Fruit fly (Drosophila melanogaster) whole organism, adult: ENCODE data around the gene Tsp66E.

Experiments used
- CG11617 ChIP-seq: fragments of 200-800 bp; sonication (Bioruptor generic); optimal IDR thresholded peaks from 2 replicates; lab custom pipeline; 2017; ENCODE audit warnings: mild to moderate bottlenecking, missing biosample characterization, missing genetic modification reagents, missing genetic modification characterization
- CG12768 ChIP-seq: fragments of 200-800 bp; sonication (Bioruptor generic); optimal IDR thresholded peaks from 2 replicates; lab custom pipeline; 2017; ENCODE audit warnings: missing biosample characterization, missing genetic modification characterization, mild to moderate bottlenecking, moderate library complexity, missing genetic modification reagents
- CG14711 ChIP-seq: fragments of 200-800 bp; sonication (Bioruptor generic); optimal IDR thresholded peaks from 2 replicates; lab custom pipeline; 2018; ENCODE audit warnings: missing biosample characterization, mild to moderate bottlenecking, missing genetic modification characterization, moderate library complexity
- CG1620 ChIP-seq: fragments of 200-800 bp; sonication (Bioruptor generic); optimal IDR thresholded peaks from 2 replicates; lab custom pipeline; 2016; ENCODE audit warnings: missing biosample characterization, missing genetic modification characterization
- CG33017 ChIP-seq: fragments of 200-800 bp; sonication (Bioruptor generic); optimal IDR thresholded peaks from 2 replicates; lab custom pipeline; 2018; ENCODE audit warnings: missing biosample characterization, mild to moderate bottlenecking, missing genetic modification characterization, moderate library complexity
- CG5204 ChIP-seq: fragments of 200-800 bp; sonication (Bioruptor generic); optimal IDR thresholded peaks from 2 replicates; lab custom pipeline; 2016; ENCODE audit warnings: missing biosample characterization, missing genetic modification characterization
- CG7045 ChIP-seq: fragments of 200-800 bp; sonication (Bioruptor generic); optimal IDR thresholded peaks from 2 replicates; lab custom pipeline; 2017; ENCODE audit warnings: missing biosample characterization, mild to moderate bottlenecking, missing genetic modification characterization
- CG7101 ChIP-seq: fragments of 200-800 bp; sonication (Bioruptor generic); optimal IDR thresholded peaks from 2 replicates; lab custom pipeline; 2018; ENCODE audit warnings: missing biosample characterization, mild to moderate bottlenecking, missing genetic modification characterization, moderate library complexity
- Clk ChIP-seq: fragments of 200-800 bp; sonication (Bioruptor generic); optimal IDR thresholded peaks from 2 replicates; lab custom pipeline; 2017; ENCODE audit warnings: missing biosample characterization, missing genetic modification characterization
- Crg-1 ChIP-seq: fragments of 200-800 bp; sonication (Bioruptor generic); optimal IDR thresholded peaks from 2 replicates; lab custom pipeline; 2016; ENCODE audit warnings: missing biosample characterization, missing genetic modification characterization
- Hr96 ChIP-seq: fragments of 200-800 bp; sonication (Bioruptor generic); optimal IDR thresholded peaks from 2 replicates; lab custom pipeline; 2016; ENCODE audit warnings: missing biosample characterization, missing genetic modification characterization
- Mnt ChIP-seq: fragments of 200-800 bp; sonication (Bioruptor generic); optimal IDR thresholded peaks from 2 replicates; lab custom pipeline; 2016; ENCODE audit warnings: missing biosample characterization, mild to moderate bottlenecking, missing genetic modification characterization
- bab1 ChIP-seq: fragments of 200-800 bp; sonication (Bioruptor generic); optimal IDR thresholded peaks from 3 replicates; lab custom pipeline; 2019; ENCODE audit warnings: missing biosample characterization, mild to moderate bottlenecking, missing genetic modification characterization, moderate library complexity
- cic ChIP-seq: fragments of 200-800 bp; sonication (Bioruptor generic); optimal IDR thresholded peaks from 2 replicates; lab custom pipeline; 2017; ENCODE audit warnings: missing biosample characterization, mild to moderate bottlenecking, missing genetic modification characterization, moderate library complexity
- cnc ChIP-seq, 2 experiments: fragments of >200 bp; optimal IDR thresholded peaks; 2 replicates each; lab custom pipeline; 2017
- kay ChIP-seq: fragments of 200-800 bp; sonication (Bioruptor generic); peaks from one replicate; lab custom pipeline; 2016; ENCODE audit warnings: missing biosample characterization, missing genetic modification characterization, borderline replicate concordance
- ovo ChIP-seq: fragments of 200-800 bp; sonication (Bioruptor generic); optimal IDR thresholded peaks from 2 replicates; lab custom pipeline; 2016; ENCODE audit warnings: missing biosample characterization, missing genetic modification characterization
- pad ChIP-seq: fragments of 200-800 bp; sonication (Bioruptor generic); optimal IDR thresholded peaks from 3 replicates; lab custom pipeline; 2017; ENCODE audit warnings: missing biosample characterization, missing genetic modification characterization, mild to moderate bottlenecking, moderate library complexity, missing genetic modification reagents
- tj ChIP-seq: fragments of 200-800 bp; sonication (Bioruptor generic); optimal IDR thresholded peaks from 3 replicates; lab custom pipeline; 2017; ENCODE audit warnings: missing biosample characterization, mild to moderate bottlenecking, missing genetic modification characterization, moderate library complexity
- toe ChIP-seq: fragments of 200-800 bp; sonication (Bioruptor generic); optimal IDR thresholded peaks from 2 replicates; lab custom pipeline; 2016; ENCODE audit warnings: missing biosample characterization, missing genetic modification characterization

Gene Tsp66E

DNA sequence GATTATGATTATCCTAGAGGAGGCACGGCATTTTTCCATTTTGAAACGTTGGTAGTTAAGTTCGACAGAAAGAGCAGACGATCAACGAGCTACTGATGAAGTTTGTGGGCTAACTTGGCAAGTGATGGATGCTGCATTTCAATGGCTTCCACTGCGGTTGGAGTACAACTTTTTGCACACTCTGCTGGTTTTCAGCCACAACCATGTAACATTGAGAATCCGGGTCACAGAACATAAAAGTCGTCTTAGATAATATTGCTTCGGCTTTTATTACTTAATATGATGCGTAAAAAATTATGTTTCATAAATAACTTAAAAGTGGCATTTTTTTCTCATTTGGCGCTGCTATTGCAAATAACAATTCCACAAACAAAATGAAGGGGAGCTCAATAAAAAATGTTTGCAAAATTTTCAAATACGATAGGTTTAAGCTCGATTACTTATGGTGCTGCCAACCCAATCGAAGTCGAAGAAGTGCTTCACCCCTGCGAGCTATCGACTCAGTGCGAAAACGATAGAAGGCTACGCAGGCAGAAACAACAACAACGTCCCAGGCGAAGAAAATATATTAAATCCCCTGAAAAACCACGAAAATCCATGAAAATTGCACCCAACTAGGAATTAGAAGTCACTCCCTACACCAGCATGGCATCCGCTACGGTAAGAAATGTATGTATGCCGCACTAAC is 54.2 kb downstream of the Tsp66E start, which contains the start of the genes CG5653 and CG5021:
CG5653 (minus strand) TSS at position 51 of the 688 bp plus-strand sequence.
CG5021 (plus strand) TSS at position 506 of the 688 bp plus-strand sequence.
- TF ChIP-seq Hr96 (no peak), bab1 (GFP tag; lab: Kevin White, UChicago) (peak; percentile 30)

DNA sequence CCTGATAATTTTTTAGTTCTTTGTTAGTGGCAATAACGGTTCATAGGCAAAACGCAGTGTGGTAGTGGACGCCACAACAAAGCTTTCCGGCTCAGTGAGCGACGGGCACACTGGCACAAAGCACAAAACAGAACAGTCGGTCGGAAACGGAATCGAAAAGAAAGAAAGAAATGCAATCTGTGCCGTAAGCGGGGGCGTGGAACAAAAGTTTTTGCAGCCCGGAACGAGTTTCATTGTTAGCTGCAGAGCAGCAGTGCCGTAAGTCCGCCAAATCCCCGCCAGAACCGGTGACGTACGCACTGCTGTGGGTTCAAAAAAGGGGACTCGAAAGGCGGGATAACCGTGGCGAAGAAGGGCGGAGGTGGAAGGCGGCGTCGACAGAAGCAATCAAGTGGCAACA is 56.1 kb downstream of the Tsp66E start, which contains the start of gene CG5026:
CG5026 (plus strand) TSS at position 92 of the 400 bp plus-strand sequence.
- TF ChIP-seq bab1 (GFP tag; lab: Kevin White, UChicago) (peak; percentile 69), cnc (optimal IDR thresholded peaks at IDR 0.05; lab: Kevin White, UChicago) (no peak), Crg-1 (GFP tag; lab: Kevin White, UChicago) (no peak), Hr96 (no peak), CG14711 (tag; lab: Kevin White, UChicago) (peak; percentile 51), toe (GFP tag; lab: Kevin White, UChicago) (no peak), CG5204 (GFP tag; lab: Kevin White, UChicago) (no peak), Clk (no peak), CG7101 (tag; lab: Kevin White, UChicago) (peak; percentile 35), Mnt (GFP tag; lab: Kevin White, UChicago) (peak; percentile 36), pad (GFP tag; lab: Kevin White, UChicago) (peak; percentile 19), ovo (GFP tag; lab: Kevin White, UChicago) (peak; percentile 75), cic (GFP tag; lab: Kevin White, UChicago) (peak; percentile 53), CG11617 (GFP tag; lab: Kevin White, UChicago) (peak; percentile 41), CG33017 (tag; lab: Kevin White, UChicago) (no peak), CG12768 (peak; percentile 13), kay (GFP tag; lab: Kevin White, UChicago) (no peak), CG1620 (GFP tag; lab: Kevin White, UChicago) (no peak), tj (no peak)

DNA sequence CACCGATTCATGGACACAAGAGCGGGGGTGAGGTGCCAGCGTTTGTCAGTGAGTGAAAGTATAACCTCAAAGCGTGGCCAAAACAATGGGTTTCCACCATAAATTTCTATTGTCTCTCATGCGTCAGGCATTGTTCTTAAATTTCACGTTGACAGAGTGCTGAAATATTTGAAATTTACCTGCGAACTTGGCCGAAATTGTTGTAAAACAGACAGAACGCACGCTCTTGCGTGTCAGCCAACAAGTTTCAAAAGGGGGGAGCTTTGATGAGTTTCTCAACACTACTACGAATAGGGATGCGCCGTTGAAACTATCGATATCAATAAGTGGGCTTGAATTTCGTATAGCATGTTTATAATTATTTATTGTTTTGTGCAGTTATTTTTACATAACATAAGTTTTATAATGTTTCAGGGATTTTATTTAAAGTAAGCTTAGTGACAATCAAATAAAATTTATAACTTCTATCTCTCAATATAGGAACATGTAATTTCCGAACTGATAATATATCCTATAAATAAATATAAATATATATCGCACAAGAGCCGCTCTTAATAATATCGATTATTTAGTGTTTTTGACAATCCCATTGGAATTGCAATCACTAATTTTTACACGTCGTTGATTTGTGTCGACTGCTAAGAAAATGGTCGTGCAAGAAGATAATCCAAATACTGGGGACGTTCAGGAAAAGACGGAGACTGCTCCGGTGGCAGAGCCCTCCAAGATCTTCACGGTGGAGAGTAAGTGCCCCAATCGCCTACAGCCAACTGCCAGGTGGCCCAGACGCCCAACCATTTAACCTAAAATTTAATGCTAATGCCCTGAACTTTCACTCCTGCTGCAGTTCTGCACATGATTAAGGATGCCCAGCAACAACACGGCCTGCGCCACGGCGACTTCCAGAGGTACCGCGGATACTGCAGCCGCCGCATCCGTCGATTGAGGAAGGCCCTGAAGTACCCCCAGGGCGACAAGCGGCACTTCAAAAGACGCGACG is 62.5 kb downstream of the Tsp66E start, which contains the start of the genes pix and Srp68:
pix (minus strand) TSS at position 288 of the 1,000 bp plus-strand sequence.
Srp68 (plus strand) TSS at position 569 of the 1,000 bp plus-strand sequence.
- TF ChIP-seq ovo (GFP tag; lab: Kevin White, UChicago): peak; percentile 74
- TF ChIP-seq bab1 (GFP tag; lab: Kevin White, UChicago): peak; percentile 54
- peak; percentile 62 for TF ChIP-seq CG33017 (tag; lab: Kevin White, UChicago)
- peak; percentile 70 for TF ChIP-seq CG1620 (GFP tag; lab: Kevin White, UChicago)
- TF ChIP-seq cic (GFP tag; lab: Kevin White, UChicago): peak; percentile 55
- peak; percentile 58 for TF ChIP-seq tj
- TF ChIP-seq CG7101 (tag; lab: Kevin White, UChicago): peak; percentile 80
- no peak for TF ChIP-seq kay (GFP tag; lab: Kevin White, UChicago)
- TF ChIP-seq Mnt (GFP tag; lab: Kevin White, UChicago): peak; percentile 82
- peak; percentile 82 for TF ChIP-seq pad (GFP tag; lab: Kevin White, UChicago)
- TF ChIP-seq CG5204 (GFP tag; lab: Kevin White, UChicago): no peak
- TF ChIP-seq CG14711 (tag; lab: Kevin White, UChicago): peak; percentile 73
- TF ChIP-seq CG12768: peak; percentile 78
- TF ChIP-seq toe (GFP tag; lab: Kevin White, UChicago): no peak
- peak; percentile 70 for TF ChIP-seq CG7045 (GFP tag; lab: Kevin White, UChicago)
- peak; percentile 58 for TF ChIP-seq Clk
- TF ChIP-seq Crg-1 (GFP tag; lab: Kevin White, UChicago): peak; percentile 86
- no peak for TF ChIP-seq cnc (optimal IDR thresholded peaks at IDR 0.05; lab: Kevin White, UChicago)
- TF ChIP-seq CG11617 (GFP tag; lab: Kevin White, UChicago): peak; percentile 90
- TF ChIP-seq Hr96: no peak

DNA sequence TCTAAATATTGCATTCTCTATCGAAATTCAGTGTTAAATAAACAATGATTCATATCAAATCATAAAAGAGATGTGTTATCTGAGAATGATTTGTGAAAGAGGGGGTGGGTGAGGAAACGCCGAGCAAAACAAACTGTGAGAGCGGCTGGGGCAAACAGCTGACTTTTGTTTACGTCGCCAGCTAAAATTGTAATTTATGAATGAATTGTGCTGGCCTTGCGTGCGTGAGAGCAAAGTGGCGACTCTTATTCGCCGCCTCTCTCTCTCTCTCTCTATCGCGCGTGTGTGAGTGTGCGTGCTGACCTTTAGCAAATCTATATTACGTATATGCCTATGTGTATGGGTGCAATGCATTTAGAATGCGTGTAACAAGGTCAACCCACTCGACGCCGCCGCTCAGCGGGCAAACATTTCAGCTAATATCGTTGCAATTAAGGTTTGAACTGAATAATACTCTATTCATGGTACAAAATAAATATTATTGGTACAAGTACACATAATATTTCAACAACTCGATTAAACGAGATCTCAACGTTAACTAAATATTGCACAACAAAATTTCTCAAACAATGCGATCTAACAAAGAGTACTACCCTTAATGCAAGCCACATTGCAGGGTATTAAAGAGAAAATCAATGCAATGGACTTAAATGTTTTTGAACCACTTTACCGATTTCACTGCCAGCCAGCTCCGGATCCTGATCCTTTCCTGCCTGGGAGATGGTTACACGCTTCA is 66.5 kb downstream of the Tsp66E start:
- no peak for TF ChIP-seq ovo (GFP tag; lab: Kevin White, UChicago)
- TF ChIP-seq CG7101 (tag; lab: Kevin White, UChicago): peak; percentile 66
- TF ChIP-seq pad (GFP tag; lab: Kevin White, UChicago): no peak
- TF ChIP-seq Hr96: no peak
- TF ChIP-seq bab1 (GFP tag; lab: Kevin White, UChicago): peak; percentile 38
- TF ChIP-seq CG5204 (GFP tag; lab: Kevin White, UChicago): no peak
- TF ChIP-seq cic (GFP tag; lab: Kevin White, UChicago): peak; percentile 98
- peak; percentile 6 for TF ChIP-seq Mnt (GFP tag; lab: Kevin White, UChicago)
- TF ChIP-seq CG33017 (tag; lab: Kevin White, UChicago): peak; percentile 83
- TF ChIP-seq Crg-1 (GFP tag; lab: Kevin White, UChicago): peak; percentile 20
- no peak for TF ChIP-seq CG1620 (GFP tag; lab: Kevin White, UChicago)
- peak; percentile 21 for TF ChIP-seq tj
- no peak for TF ChIP-seq Clk
- peak; percentile 36 for TF ChIP-seq CG11617 (GFP tag; lab: Kevin White, UChicago)
- peak; percentile 31 for TF ChIP-seq CG12768
- no peak for TF ChIP-seq kay (GFP tag; lab: Kevin White, UChicago)
- TF ChIP-seq CG14711 (tag; lab: Kevin White, UChicago): peak; percentile 51
- TF ChIP-seq CG7045 (GFP tag; lab: Kevin White, UChicago): peak; percentile 53
- TF ChIP-seq cnc (optimal IDR thresholded peaks at IDR 0.05; lab: Kevin White, UChicago): no peak
